Worm (Caenorhabditis elegans) whole organism, mixed stage, embryonic: Measurements from ENCODE around the gene srv-13.

Experiments
- M03D4.4 ChIP-seq: sonication (generic microtip); optimal IDR thresholded peaks from 2 replicates; lab custom pipeline; 2017; ENCODE audit warnings: mild to moderate bottlenecking, missing genetic modification characterization, missing compliant biosample characterization
- ceh-83 ChIP-seq: fragments of 200-800 bp; sonication (Bioruptor generic); optimal IDR thresholded peaks from 2 replicates; lab custom pipeline; 2018; ENCODE audit warnings: mild to moderate bottlenecking, missing genetic modification characterization, missing compliant biosample characterization
- elt-1 ChIP-seq: sonication (generic microtip); optimal IDR thresholded peaks from 2 replicates; lab custom pipeline; 2017; ENCODE audit warnings: missing genetic modification characterization, mild to moderate bottlenecking, missing compliant biosample characterization, antibody characterized with exemption, moderate library complexity, borderline replicate concordance; ENCODE audit not compliant: insufficient read depth
- elt-3 ChIP-seq: fragments of 150-350 bp; optimal IDR thresholded peaks from 2 replicates; lab custom pipeline; 2014; ENCODE audit warnings: missing biosample characterization, missing genetic modification characterization
- lsy-2 ChIP-seq: fragments of 150-350 bp; optimal IDR thresholded peaks from 2 replicates; lab custom pipeline; 2014; ENCODE audit warnings: missing biosample characterization, missing genetic modification characterization
- nhr-28 ChIP-seq: fragments of 150-350 bp; optimal IDR thresholded peaks from 2 replicates; lab custom pipeline; 2014; ENCODE audit warnings: missing biosample characterization, missing genetic modification characterization
- snpc-4 ChIP-seq: fragments of 150-350 bp; optimal IDR thresholded peaks from 2 replicates; lab custom pipeline; 2014; ENCODE audit warnings: missing biosample characterization, missing genetic modification characterization
- tbx-8 ChIP-seq: fragments of 200-800 bp; sonication (Bioruptor generic); optimal IDR thresholded peaks from 2 replicates; lab custom pipeline; 2018; ENCODE audit warnings: mild to moderate bottlenecking, missing genetic modification characterization, moderate library complexity, missing compliant biosample characterization
- unc-39 ChIP-seq: fragments of 150-350 bp; optimal IDR thresholded peaks from 2 replicates; lab custom pipeline; 2014; ENCODE audit warnings: missing biosample characterization, missing genetic modification characterization
- ztf-11 ChIP-seq: fragments of 150-350 bp; optimal IDR thresholded peaks from 2 replicates; lab custom pipeline; 2014; ENCODE audit warnings: missing biosample characterization, missing genetic modification characterization

- TF ChIP-seq elt-1 (tag; lab: Kevin White, UChicago), result no peak
- no peak for TF ChIP-seq nhr-28 (tag; lab: Kevin White, UChicago)
- no peak for TF ChIP-seq M03D4.4 (tag; lab: Kevin White, UChicago)
- TF ChIP-seq lsy-2 (tag; lab: Kevin White, UChicago), result no peak
- no peak for TF ChIP-seq unc-39 (tag; lab: Kevin White, UChicago)
- no peak for TF ChIP-seq tbx-8 (GFP tag; lab: Kevin White, UChicago)
- TF ChIP-seq ztf-11 (tag; lab: Kevin White, UChicago), result no peak
- no peak for TF ChIP-seq ceh-83 (GFP tag; lab: Kevin White, UChicago)
- no peak for TF ChIP-seq elt-3 (tag; lab: Kevin White, UChicago)
- no peak for TF ChIP-seq snpc-4 (tag; lab: Kevin White, UChicago)
These were observed 13.4 kb upstream of the srv-13 start for ce11 chrIV:6391566-6391965.
